Worm (Caenorhabditis elegans) whole organism, L1 larva: Measurements from ENCODE around the gene ttbk-3.

ENCODE experiments used
- Y116A8C.19 ChIP-seq: sonication (generic microtip); optimal IDR thresholded peaks from 2 replicates; lab custom pipeline; 2016; ENCODE audit warnings: missing compliant biosample characterization, missing genetic modification characterization, borderline replicate concordance
- alr-1 ChIP-seq: fragments of 200-800 bp; sonication (Bioruptor generic); optimal IDR thresholded peaks from 2 replicates; lab custom pipeline; 2018; ENCODE audit warnings: borderline replicate concordance, mild to moderate bottlenecking, missing genetic modification characterization, missing compliant biosample characterization
- mdl-1 ChIP-seq, 2 experiments: fragments of 150-350 bp; optimal IDR thresholded peaks; 2 replicates each; lab custom pipeline; 2014 to 2017; ENCODE audit warnings: missing biosample characterization in 2 of 2, missing genetic modification characterization in 2 of 2, inconsistent platforms in 1 of 2
- mef-2 ChIP-seq: fragments of 150-350 bp; optimal IDR thresholded peaks from 2 replicates; lab custom pipeline; 2014; ENCODE audit warnings: missing biosample characterization, missing genetic modification characterization
- mep-1 ChIP-seq: fragments of 150-350 bp; optimal IDR thresholded peaks from 2 replicates; lab custom pipeline; 2014; ENCODE audit warnings: missing biosample characterization, missing genetic modification characterization
- nhr-77 ChIP-seq: fragments of 150-350 bp; optimal IDR thresholded peaks from 2 replicates; lab custom pipeline; 2014; ENCODE audit warnings: missing biosample characterization, missing genetic modification characterization
- pax-3 ChIP-seq: fragments of 200-800 bp; sonication (Bioruptor generic); optimal IDR thresholded peaks from 2 replicates; lab custom pipeline; 2018; ENCODE audit warnings: mild to moderate bottlenecking, missing genetic modification characterization, moderate library complexity, missing compliant biosample characterization
- skn-1 ChIP-seq: fragments of 150-350 bp; optimal IDR thresholded peaks from 2 replicates; lab custom pipeline; 2014; ENCODE audit warnings: missing biosample characterization, missing genetic modification characterization
- snu-23 ChIP-seq: sonication (generic microtip); optimal IDR thresholded peaks from 2 replicates; lab custom pipeline; 2016; ENCODE audit warnings: missing genetic modification characterization, missing compliant biosample characterization
- xbp-1 ChIP-seq: sonication (generic microtip); optimal IDR thresholded peaks from 2 replicates; lab custom pipeline; 2016; ENCODE audit warnings: missing genetic modification characterization, missing compliant biosample characterization

ce11 chrIV:9849624-9850023 is 40.1 kb downstream of the ttbk-3 start, which contains the start of gene K07F5.8:
- TF ChIP-seq mep-1 (tag; lab: Kevin White, UChicago) (no peak), xbp-1 (tag; lab: Kevin White, UChicago) (no peak), mef-2 (tag; lab: Kevin White, UChicago) (no peak), alr-1 (tag; lab: Kevin White, UChicago) (no peak), mdl-1 (tag; optimal IDR thresholded peaks at IDR 0.05; lab: Kevin White, UChicago) (no peak), Y116A8C.19 (tag; lab: Kevin White, UChicago) (no peak), skn-1 (tag; lab: Kevin White, UChicago) (no peak), pax-3 (tag; lab: Kevin White, UChicago) (no peak), nhr-77 (tag; lab: Kevin White, UChicago) (no peak), snu-23 (no peak)
